Fruit fly (Drosophila melanogaster) whole organism, embryonic: ENCODE data around the gene CG4278.

Experiments used
- Aef1 ChIP-seq: fragments of 200-800 bp; sonication (Bioruptor generic); IDR thresholded peaks from 3 replicates; pipeline ENCODE4 v1.3.6; 2022; ENCODE audit warnings: missing biosample characterization, missing genetic modification characterization
- Asciz ChIP-seq: fragments of 200-800 bp; sonication (Bioruptor generic); optimal IDR thresholded peaks from 2 replicates; lab custom pipeline; 2017; ENCODE audit warnings: missing biosample characterization, mild to moderate bottlenecking, missing genetic modification characterization, missing genetic modification reagents
- Awh ChIP-seq: fragments of 200-800 bp; sonication (Bioruptor generic); IDR thresholded peaks from 2 replicates; pipeline ENCODE4, ENCODE4 v1.3.6; 2022; ENCODE audit warnings: missing biosample characterization, missing genetic modification characterization
- Bgb ChIP-seq: fragments of 200-800 bp; sonication (Bioruptor generic); IDR thresholded peaks from 2 replicates; pipeline ENCODE4 v1.3.6; 2022; ENCODE audit warnings: missing biosample characterization, missing genetic modification characterization; ENCODE audit not compliant: partially characterized antibody
- Bteb2 ChIP-seq: fragments of 200-800 bp; sonication (Bioruptor generic); optimal IDR thresholded peaks from 2 replicates; lab custom pipeline; 2016; ENCODE audit warnings: missing biosample characterization, missing genetic modification characterization
- CG10209 ChIP-seq: fragments of 200-800 bp; sonication (Bioruptor generic); optimal IDR thresholded peaks from 3 replicates; lab custom pipeline; 2017; ENCODE audit warnings: missing biosample characterization, mild to moderate bottlenecking, missing genetic modification characterization, missing genetic modification reagents
- CG10979 ChIP-seq: fragments of 200-800 bp; sonication (Bioruptor generic); optimal IDR thresholded peaks from 2 replicates; lab custom pipeline; 2018; ENCODE audit warnings: missing biosample characterization, mild to moderate bottlenecking, missing genetic modification characterization, moderate library complexity
- CG11247 ChIP-seq: fragments of 200-800 bp; sonication (Bioruptor generic); IDR thresholded peaks from 2 replicates; pipeline ENCODE4 v1.3.6; 2022; ENCODE audit warnings: missing biosample characterization, missing genetic modification characterization
- CG11456 ChIP-seq: fragments of 200-800 bp; sonication (Bioruptor generic); IDR thresholded peaks from 3 replicates; pipeline ENCODE4 v1.3.6; 2022; ENCODE audit warnings: missing biosample characterization, missing genetic modification characterization
- CG11723 ChIP-seq: fragments of 200-800 bp; sonication (Bioruptor generic); optimal IDR thresholded peaks from 2 replicates; lab custom pipeline; 2017; ENCODE audit warnings: missing biosample characterization, mild to moderate bottlenecking, missing genetic modification characterization
- CG12659 ChIP-seq: fragments of 200-800 bp; sonication (Bioruptor generic); optimal IDR thresholded peaks from 3 replicates; lab custom pipeline; 2017; ENCODE audit warnings: mild to moderate bottlenecking, missing biosample characterization, missing genetic modification reagents, missing genetic modification characterization
- CG12744 ChIP-seq: fragments of 200-800 bp; sonication (Bioruptor generic); optimal IDR thresholded peaks from 2 replicates; lab custom pipeline; 2016; ENCODE audit warnings: missing biosample characterization, missing genetic modification characterization
- CG15011 ChIP-seq: fragments of 200-800 bp; sonication (Bioruptor generic); optimal IDR thresholded peaks from 3 replicates; lab custom pipeline; 2018; ENCODE audit warnings: missing biosample characterization, mild to moderate bottlenecking, missing genetic modification characterization
- CG15601 ChIP-seq: fragments of 200-800 bp; sonication (Bioruptor generic); optimal IDR thresholded peaks from 3 replicates; lab custom pipeline; 2019; ENCODE audit warnings: missing biosample characterization, mild to moderate bottlenecking, missing genetic modification characterization, moderate library complexity
- CG2202 ChIP-seq: fragments of 200-800 bp; sonication (Bioruptor generic); optimal IDR thresholded peaks from 2 replicates; lab custom pipeline; 2018; ENCODE audit warnings: missing biosample characterization, mild to moderate bottlenecking, missing genetic modification characterization
- CG42726 ChIP-seq: fragments of 200-800 bp; sonication (Bioruptor generic); IDR thresholded peaks from 2 replicates; pipeline ENCODE4 v1.3.6; 2022; ENCODE audit warnings: missing biosample characterization, missing genetic modification characterization; ENCODE audit not compliant: partially characterized antibody
- CG43689 ChIP-seq: fragments of 200-800 bp; sonication (Bioruptor generic); IDR thresholded peaks from 2 replicates; pipeline ENCODE4 v1.3.6; 2022; ENCODE audit warnings: missing biosample characterization, missing genetic modification characterization
- CG8388 ChIP-seq: fragments of 200-800 bp; sonication (Bioruptor generic); optimal IDR thresholded peaks from 2 replicates; lab custom pipeline; 2019; ENCODE audit warnings: missing biosample characterization, mild to moderate bottlenecking, missing genetic modification characterization, moderate library complexity
- CG9727 ChIP-seq: fragments of 200-800 bp; sonication (Bioruptor generic); optimal IDR thresholded peaks from 3 replicates; lab custom pipeline; 2017; ENCODE audit warnings: missing biosample characterization, mild to moderate bottlenecking, missing genetic modification characterization
- CG9876 ChIP-seq: fragments of 200-800 bp; sonication (Bioruptor generic); optimal IDR thresholded peaks from 2 replicates; lab custom pipeline; 2016; ENCODE audit warnings: missing biosample characterization, missing genetic modification characterization
- E2f1 ChIP-seq: fragments of 200-800 bp; sonication (Bioruptor generic); IDR thresholded peaks from 2 replicates; pipeline ENCODE4 v1.3.6; 2022; ENCODE audit warnings: missing biosample characterization, missing genetic modification characterization
- Eip74EF ChIP-seq, 2 experiments: fragments of 200-800 bp in 1 of 2; fragments of >200 bp in 1 of 2; sonication (Bioruptor generic) in 1 of 2; optimal IDR thresholded peaks; 2 replicates each; lab custom pipeline; 2017 to 2019; ENCODE audit warnings: missing biosample characterization in 2 of 2, missing genetic modification characterization in 2 of 2, mild to moderate bottlenecking in 1 of 2, moderate library complexity in 1 of 2
- Elba2 ChIP-seq: fragments of 200-800 bp; sonication (Bioruptor generic); optimal IDR thresholded peaks from 3 replicates; lab custom pipeline; 2016; ENCODE audit warnings: missing biosample characterization, missing genetic modification characterization
- HHEX ChIP-seq: fragments of 200-800 bp; sonication (Bioruptor generic); optimal IDR thresholded peaks from 3 replicates; lab custom pipeline; 2017; ENCODE audit warnings: missing biosample characterization, mild to moderate bottlenecking, missing genetic modification characterization, missing genetic modification reagents
- Max ChIP-seq: fragments of 200-800 bp; sonication (Bioruptor generic); optimal IDR thresholded peaks from 2 replicates; lab custom pipeline; 2016; ENCODE audit warnings: missing biosample characterization, mild to moderate bottlenecking, missing genetic modification characterization
- NFAT ChIP-seq: fragments of 200-800 bp; sonication (Bioruptor generic); IDR thresholded peaks from 2 replicates; pipeline ENCODE4 v1.3.6; 2022; ENCODE audit warnings: missing biosample characterization, missing genetic modification characterization
- NK7.1 ChIP-seq: fragments of 200-800 bp; sonication (Bioruptor generic); optimal IDR thresholded peaks from 3 replicates; lab custom pipeline; 2016; ENCODE audit warnings: missing biosample characterization, missing genetic modification characterization
- NfI ChIP-seq: fragments of 200-800 bp; sonication (Bioruptor generic); optimal IDR thresholded peaks from 3 replicates; lab custom pipeline; 2018; ENCODE audit warnings: missing biosample characterization, mild to moderate bottlenecking, missing genetic modification characterization, moderate library complexity
- Rx ChIP-seq: fragments of 200-800 bp; sonication (Bioruptor generic); IDR thresholded peaks from 2 replicates; pipeline ENCODE4 v1.3.6; 2022; ENCODE audit warnings: missing biosample characterization, missing genetic modification characterization
- Six4 ChIP-seq: fragments of 200-800 bp; sonication (Bioruptor generic); optimal IDR thresholded peaks from 2 replicates; lab custom pipeline; 2016; ENCODE audit warnings: missing biosample characterization, missing genetic modification characterization
- Sry-β ChIP-seq: fragments of 200-800 bp; sonication (Bioruptor generic); optimal IDR thresholded peaks from 2 replicates; lab custom pipeline; 2018; ENCODE audit warnings: missing biosample characterization, mild to moderate bottlenecking, missing genetic modification characterization, moderate library complexity
- abd-A ChIP-seq: fragments of 200-800 bp; sonication (Bioruptor generic); optimal IDR thresholded peaks from 3 replicates; lab custom pipeline; 2019; ENCODE audit warnings: missing biosample characterization, mild to moderate bottlenecking, missing genetic modification characterization, moderate library complexity
- bsh ChIP-seq, 2 experiments: fragments of 200-800 bp; sonication (Bioruptor generic); optimal IDR thresholded peaks; 2 replicates each; lab custom pipeline; 2017 to 2018; ENCODE audit warnings: mild to moderate bottlenecking in 2 of 2, missing biosample characterization in 2 of 2, missing genetic modification characterization in 2 of 2, moderate library complexity in 1 of 2
- cato ChIP-seq: fragments of 200-800 bp; sonication (Bioruptor generic); optimal IDR thresholded peaks from 2 replicates; lab custom pipeline; 2016; ENCODE audit warnings: missing biosample characterization, missing genetic modification characterization, borderline replicate concordance
- cg ChIP-seq: fragments of 200-800 bp; sonication (Bioruptor generic); optimal IDR thresholded peaks from 3 replicates; lab custom pipeline; 2019; ENCODE audit warnings: missing biosample characterization, mild to moderate bottlenecking, missing genetic modification characterization, moderate library complexity
- corto ChIP-seq: fragments of 200-800 bp; sonication (Bioruptor generic); optimal IDR thresholded peaks from 2 replicates; lab custom pipeline; 2016; ENCODE audit warnings: missing biosample characterization, mild to moderate bottlenecking, missing genetic modification characterization, moderate library complexity
- cwo ChIP-seq: fragments of 200-800 bp; sonication (Bioruptor generic); optimal IDR thresholded peaks from 3 replicates; lab custom pipeline; 2017; ENCODE audit warnings: missing biosample characterization, missing genetic modification characterization, mild to moderate bottlenecking, moderate library complexity, missing genetic modification reagents
- gsb-n ChIP-seq: fragments of 200-800 bp; sonication (Bioruptor generic); optimal IDR thresholded peaks from 3 replicates; lab custom pipeline; 2018; ENCODE audit warnings: missing biosample characterization, mild to moderate bottlenecking, missing genetic modification characterization
- h ChIP-seq: fragments of >200 bp; optimal IDR thresholded peaks from 2 replicates; lab custom pipeline; 2017
- ham ChIP-seq: fragments of 200-800 bp; sonication (Bioruptor generic); IDR thresholded peaks from 2 replicates; pipeline ENCODE4 v1.3.6; 2022; ENCODE audit warnings: missing biosample characterization, missing genetic modification characterization
- jing ChIP-seq: fragments of 200-800 bp; sonication (Bioruptor generic); optimal IDR thresholded peaks from 2 replicates; lab custom pipeline; 2018; ENCODE audit warnings: missing biosample characterization, mild to moderate bottlenecking, missing genetic modification characterization
- ken ChIP-seq: fragments of 200-800 bp; sonication (Bioruptor generic); IDR thresholded peaks from 3 replicates; pipeline ENCODE4 v1.3.6; 2022; ENCODE audit warnings: missing biosample characterization, missing genetic modification characterization
- row ChIP-seq: fragments of 200-800 bp; sonication (Bioruptor generic); IDR thresholded peaks from 3 replicates; pipeline ENCODE4 v1.3.6; 2022; ENCODE audit warnings: missing biosample characterization, missing genetic modification characterization
- scrt ChIP-seq: fragments of 200-800 bp; sonication (Bioruptor generic); optimal IDR thresholded peaks from 2 replicates; lab custom pipeline; 2018; ENCODE audit warnings: missing biosample characterization, mild to moderate bottlenecking, missing genetic modification characterization, moderate library complexity
- ssp ChIP-seq: fragments of 200-800 bp; sonication (Bioruptor generic); IDR thresholded peaks from 2 replicates; pipeline ENCODE4 v1.3.6; 2022; ENCODE audit warnings: missing biosample characterization, missing genetic modification characterization
- sug ChIP-seq: fragments of 200-800 bp; optimal IDR thresholded peaks from 2 replicates; lab custom pipeline; 2019; ENCODE audit warnings: missing biosample characterization, mild to moderate bottlenecking, missing genetic modification characterization, moderate library complexity
- tgo ChIP-seq: fragments of 200-800 bp; sonication (Bioruptor generic); IDR thresholded peaks from 3 replicates; pipeline ENCODE4 v1.3.6; 2022; ENCODE audit warnings: missing biosample characterization, missing genetic modification characterization
- tx ChIP-seq: fragments of 200-800 bp; sonication (Bioruptor generic); optimal IDR thresholded peaks from 2 replicates; lab custom pipeline; 2016; ENCODE audit warnings: missing biosample characterization, missing genetic modification characterization
- yki ChIP-seq: fragments of >200 bp; optimal IDR thresholded peaks from 3 replicates; lab custom pipeline; 2018

Gene CG4278

dm6 chr2L:16350742-16351568, 24.1 kb downstream of the CG4278 start (continued):
- TF ChIP-seq ham (GFP tag; lab: Robert Waterston, UW) (peak; percentile 97), Max (GFP tag; lab: Kevin White, UChicago) (peak; percentile 99), E2f1 (GFP tag; lab: Robert Waterston, UW) (peak; percentile 99), gsb-n (peak; percentile 99), tgo (GFP tag; lab: Robert Waterston, UW) (peak; percentile 98), corto (peak; percentile 94), yki (lab: Kevin White, UChicago) (peak; percentile 66), NFAT (GFP tag; lab: Robert Waterston, UW) (peak; percentile 98), Sry-β (GFP tag; lab: Kevin White, UChicago) (peak; percentile 71), CG43689 (GFP tag; lab: Robert Waterston, UW) (peak; percentile 95), cg (GFP tag; lab: Kevin White, UChicago) (peak; percentile 85), HHEX (GFP tag; lab: Kevin White, UChicago) (peak; percentile 99), row (GFP tag; lab: Robert Waterston, UW) (peak; percentile 100), CG11456 (GFP tag; lab: Robert Waterston, UW) (peak; percentile 98), cwo (peak; percentile 98), sug (tag; lab: Kevin White, UChicago) (peak; percentile 98), CG8388 (GFP tag; lab: Kevin White, UChicago) (peak; percentile 99), bsh (GFP tag; optimal IDR thresholded peaks at IDR 0.05; lab: Kevin White, UChicago) (peak; percentile 97 to 99), Aef1 (GFP tag; lab: Robert Waterston, UW) (peak; percentile 98), NfI (peak; percentile 99), h (lab: Kevin White, UChicago) (no peak), Awh (GFP tag; lab: Robert Waterston, UW) (peak; percentile 99), CG12744 (GFP tag; lab: Kevin White, UChicago) (peak; percentile 98), CG9727 (GFP tag; lab: Kevin White, UChicago) (peak; percentile 99), Eip74EF (GFP tag; optimal IDR thresholded peaks at IDR 0.05; lab: Kevin White, UChicago) (peak in 1 of 2 experiments; percentile 99), tx (GFP tag; lab: Kevin White, UChicago) (peak; percentile 97), scrt (GFP tag; lab: Kevin White, UChicago) (peak; percentile 98), Bgb (no peak), Elba2 (peak; percentile 72), CG10979 (tag; lab: Kevin White, UChicago) (peak; percentile 99), abd-A (tag; lab: Kevin White, UChicago) (peak; percentile 95), cato (GFP tag; lab: Kevin White, UChicago) (peak; percentile 96), CG2202 (tag; lab: Kevin White, UChicago) (peak; percentile 99), ken (GFP tag; lab: Robert Waterston, UW) (peak; percentile 99), ssp (GFP tag; lab: Robert Waterston, UW) (peak; percentile 93), CG11247 (peak; percentile 98), CG11723 (GFP tag; lab: Kevin White, UChicago) (peak; percentile 98), Six4 (peak; percentile 98), CG10209 (peak; percentile 99), CG15601 (tag; lab: Kevin White, UChicago) (peak; percentile 98), Bteb2 (peak; percentile 99), Asciz (GFP tag; lab: Kevin White, UChicago) (peak; percentile 99), Rx (GFP tag; lab: Robert Waterston, UW) (peak; percentile 98), CG9876 (GFP tag; lab: Kevin White, UChicago) (peak; percentile 93), CG12659 (peak; percentile 100), CG15011 (GFP tag; lab: Kevin White, UChicago) (peak; percentile 99), CG42726 (no peak; the same call in 1 of the 2 replicates), NK7.1 (GFP tag; lab: Kevin White, UChicago) (peak; percentile 97), jing (GFP tag; lab: Kevin White, UChicago) (peak; percentile 97)
